Fruit fly (Drosophila melanogaster) whole organism, pupa: ENCODE data around the gene Esyt2.

Experiments used
- CG10348 ChIP-seq: fragments of 200-800 bp; sonication (Bioruptor generic); IDR thresholded peaks from 2 replicates; pipeline ENCODE4 v1.3.6; 2022; ENCODE audit warnings: missing biosample characterization, missing genetic modification characterization
- CG12605 ChIP-seq: fragments of 200-800 bp; sonication (Bioruptor generic); IDR thresholded peaks from 2 replicates; pipeline ENCODE4 v1.3.6; 2022; ENCODE audit warnings: missing biosample characterization, missing genetic modification characterization
- CG13204 ChIP-seq: fragments of 200-800 bp; sonication (Bioruptor generic); optimal IDR thresholded peaks from 2 replicates; lab custom pipeline; 2018; ENCODE audit warnings: missing biosample characterization, mild to moderate bottlenecking, missing genetic modification characterization, moderate library complexity
- CG14655 ChIP-seq: fragments of 200-800 bp; sonication (Bioruptor generic); optimal IDR thresholded peaks from 3 replicates; lab custom pipeline; 2017; ENCODE audit warnings: mild to moderate bottlenecking, missing biosample characterization, missing genetic modification reagents, missing genetic modification characterization
- CG15710 ChIP-seq: fragments of 200-800 bp; sonication (Bioruptor generic); optimal IDR thresholded peaks from 2 replicates; lab custom pipeline; 2018; ENCODE audit warnings: missing biosample characterization, mild to moderate bottlenecking, missing genetic modification characterization, moderate library complexity
- CG17806 ChIP-seq: fragments of 200-800 bp; sonication (Bioruptor generic); optimal IDR thresholded peaks from 2 replicates; lab custom pipeline; 2018; ENCODE audit warnings: missing biosample characterization, mild to moderate bottlenecking, missing genetic modification characterization, moderate library complexity
- CG32121 ChIP-seq: fragments of 200-800 bp; sonication (Bioruptor generic); IDR thresholded peaks from 2 replicates; pipeline ENCODE4 v1.3.6; 2022; ENCODE audit warnings: missing biosample characterization, missing genetic modification characterization
- CG34367 ChIP-seq: fragments of 200-800 bp; sonication (Bioruptor generic); optimal IDR thresholded peaks from 2 replicates; lab custom pipeline; 2018; ENCODE audit warnings: missing biosample characterization, mild to moderate bottlenecking, missing genetic modification characterization
- CG4496 ChIP-seq: fragments of 200-800 bp; sonication (Bioruptor generic); IDR thresholded peaks from 3 replicates; pipeline ENCODE4 v1.3.6; 2022; ENCODE audit warnings: missing biosample characterization, missing genetic modification characterization
- CG8159 ChIP-seq: fragments of 200-800 bp; sonication (Bioruptor generic); optimal IDR thresholded peaks from 3 replicates; lab custom pipeline; 2018; ENCODE audit warnings: missing biosample characterization, mild to moderate bottlenecking, missing genetic modification characterization, moderate library complexity
- CG8301 ChIP-seq: fragments of 200-800 bp; sonication (Bioruptor generic); optimal IDR thresholded peaks from 2 replicates; lab custom pipeline; 2018; ENCODE audit warnings: missing biosample characterization, mild to moderate bottlenecking, missing genetic modification characterization
- CG9948 ChIP-seq: fragments of 200-800 bp; sonication (Bioruptor generic); optimal IDR thresholded peaks from 2 replicates; lab custom pipeline; 2018; ENCODE audit warnings: missing biosample characterization, mild to moderate bottlenecking, missing genetic modification characterization, moderate library complexity
- D1 ChIP-seq: fragments of 200-800 bp; sonication (Bioruptor generic); optimal IDR thresholded peaks from 2 replicates; lab custom pipeline; 2018; ENCODE audit warnings: missing biosample characterization, mild to moderate bottlenecking, missing genetic modification characterization, moderate library complexity
- EcR ChIP-seq: fragments of 200-800 bp; sonication (Bioruptor generic); optimal IDR thresholded peaks from 3 replicates; lab custom pipeline; 2019; ENCODE audit warnings: missing biosample characterization, missing genetic modification characterization, mild to moderate bottlenecking, moderate library complexity, missing genetic modification reagents
- Ets98B ChIP-seq: fragments of 200-800 bp; sonication (Bioruptor generic); IDR thresholded peaks from 2 replicates; pipeline ENCODE4 v1.3.6; 2022; ENCODE audit warnings: missing biosample characterization, missing genetic modification characterization
- Pif1A ChIP-seq: fragments of 200-800 bp; sonication (Bioruptor generic); optimal IDR thresholded peaks from 3 replicates; lab custom pipeline; 2016; ENCODE audit warnings: missing biosample characterization, missing genetic modification characterization
- Pif1B ChIP-seq: fragments of 200-800 bp; sonication (Bioruptor generic); optimal IDR thresholded peaks from 3 replicates; lab custom pipeline; 2016; ENCODE audit warnings: missing biosample characterization, missing genetic modification characterization
- Snoo ChIP-seq: fragments of 200-800 bp; sonication (Bioruptor generic); optimal IDR thresholded peaks from 3 replicates; lab custom pipeline; 2017; ENCODE audit warnings: missing biosample characterization, mild to moderate bottlenecking, missing genetic modification characterization, inconsistent platforms
- fd96Ca ChIP-seq: fragments of 200-800 bp; sonication (Bioruptor generic); IDR thresholded peaks from 3 replicates; pipeline ENCODE4 v1.3.6; 2022; ENCODE audit warnings: missing biosample characterization, missing genetic modification characterization
- gl ChIP-seq: fragments of 200-800 bp; sonication (Bioruptor generic); optimal IDR thresholded peaks from 2 replicates; lab custom pipeline; 2018; ENCODE audit warnings: missing biosample characterization, mild to moderate bottlenecking, missing genetic modification characterization
- rn ChIP-seq: fragments of 200-800 bp; sonication (Bioruptor generic); IDR thresholded peaks from 2 replicates; pipeline ENCODE4 v1.3.6; 2022; ENCODE audit warnings: missing biosample characterization, missing genetic modification characterization

Esyt2 gene

dm6 chr3R:24563039-24563825 lies 18.7 kb downstream of the Esyt2 start:
- TF ChIP-seq EcR (GFP tag; lab: Kevin White, UChicago) (peak; percentile 47), Ets98B (GFP tag; lab: Robert Waterston, UW) (no peak), CG9948 (no peak)

- no peak for TF ChIP-seq CG4496
- no peak for TF ChIP-seq CG17806
- TF ChIP-seq EcR (GFP tag; lab: Kevin White, UChicago): no peak
- no peak for TF ChIP-seq CG34367 (tag; lab: Kevin White, UChicago)
- no peak for TF ChIP-seq CG15710
- TF ChIP-seq CG32121 (GFP tag; lab: Robert Waterston, UW): no peak
- TF ChIP-seq CG13204 (GFP tag; lab: Kevin White, UChicago): no peak
- TF ChIP-seq D1 (tag; lab: Kevin White, UChicago): no peak
- no peak for TF ChIP-seq CG8301 (tag; lab: Kevin White, UChicago)
- TF ChIP-seq Pif1A (GFP tag; lab: Kevin White, UChicago): no peak
- TF ChIP-seq gl (tag; lab: Kevin White, UChicago): no peak
Observed at dm6 chr3R:24564191-24564798, 19.8 kb downstream of the Esyt2 start.

dm6 chr3R:24564799-24565344 lies 20.4 kb downstream of the Esyt2 start:
- TF ChIP-seq CG8159 (tag; lab: Kevin White, UChicago) (no peak), CG17806 (no peak), CG4496 (no peak), CG10348 (no peak), gl (tag; lab: Kevin White, UChicago) (no peak)

- TF ChIP-seq fd96Ca (no peak), CG13204 (GFP tag; lab: Kevin White, UChicago) (peak; percentile 21), CG14655 (GFP tag; lab: Kevin White, UChicago) (peak; percentile 6), CG8301 (tag; lab: Kevin White, UChicago) (no peak), CG9948 (no peak), gl (tag; lab: Kevin White, UChicago) (peak; percentile 35), CG15710 (no peak), EcR (GFP tag; lab: Kevin White, UChicago) (peak; percentile 75), CG34367 (tag; lab: Kevin White, UChicago) (no peak), D1 (tag; lab: Kevin White, UChicago) (no peak), Ets98B (GFP tag; lab: Robert Waterston, UW) (peak; percentile 73), CG10348 (no peak), Snoo (tag; lab: Kevin White, UChicago) (no peak), CG17806 (no peak), CG32121 (GFP tag; lab: Robert Waterston, UW) (peak; percentile 57; the same call in 1 of the 2 replicates), CG12605 (GFP tag; lab: Robert Waterston, UW) (peak; percentile 60), Pif1B (GFP tag; lab: Kevin White, UChicago) (peak; percentile 63), rn (GFP tag; lab: Robert Waterston, UW) (no peak), CG8159 (tag; lab: Kevin White, UChicago) (no peak), CG4496 (peak; percentile 60; the same call in 1 of the 3 replicates), Pif1A (GFP tag; lab: Kevin White, UChicago) (peak; percentile 76)
Observed at dm6 chr3R:24565748-24566239, 21.3 kb downstream of the Esyt2 start.

- TF ChIP-seq CG4496 (peak; percentile 51; the same call in 2 of the 3 replicates), gl (tag; lab: Kevin White, UChicago) (no peak), CG32121 (GFP tag; lab: Robert Waterston, UW) (no peak), Snoo (tag; lab: Kevin White, UChicago) (no peak), CG8301 (tag; lab: Kevin White, UChicago) (no peak), CG12605 (GFP tag; lab: Robert Waterston, UW) (no peak), Ets98B (GFP tag; lab: Robert Waterston, UW) (peak; percentile 15), CG9948 (no peak), CG8159 (tag; lab: Kevin White, UChicago) (no peak), EcR (GFP tag; lab: Kevin White, UChicago) (peak; percentile 78)
- TF ChIP-seq, all 21 proteins: peak for 3
Observed at dm6 chr3R:24566756-24567426, 22.4 kb downstream of the Esyt2 start.

dm6 chr3R:24567427-24567771 lies 22.9 kb downstream of the Esyt2 start:
- TF ChIP-seq CG15710 (peak; percentile 4), CG13204 (GFP tag; lab: Kevin White, UChicago) (no peak), fd96Ca (peak; percentile 82), CG12605 (GFP tag; lab: Robert Waterston, UW) (peak; percentile 58), Ets98B (GFP tag; lab: Robert Waterston, UW) (peak; percentile 84), CG4496 (peak; percentile 89), EcR (GFP tag; lab: Kevin White, UChicago) (no peak), CG8301 (tag; lab: Kevin White, UChicago) (peak; percentile 65), rn (GFP tag; lab: Robert Waterston, UW) (peak; percentile 17; the same call in 1 of the 2 replicates), Snoo (tag; lab: Kevin White, UChicago) (peak; percentile 8), Pif1A (GFP tag; lab: Kevin White, UChicago) (peak; percentile 50), CG8159 (tag; lab: Kevin White, UChicago) (no peak), CG32121 (GFP tag; lab: Robert Waterston, UW) (peak; percentile 88), gl (tag; lab: Kevin White, UChicago) (no peak), CG14655 (GFP tag; lab: Kevin White, UChicago) (peak; percentile 65), CG10348 (peak; percentile 61), Pif1B (GFP tag; lab: Kevin White, UChicago) (peak; percentile 2), D1 (tag; lab: Kevin White, UChicago) (no peak)
